Fruit fly (Drosophila melanogaster) S2 (cell line): ENCODE data around the gene CG13364.

ENCODE experiments used
- CG8478 ChIP-seq: fragments of >200 bp; optimal IDR thresholded peaks from 2 replicates; lab custom pipeline; 2018
- CTCF ChIP-seq, 2 experiments: fragments of >200 bp; optimal IDR thresholded peaks; 2 replicates each; lab custom pipeline; 2018

Gene CG13364

DNA sequence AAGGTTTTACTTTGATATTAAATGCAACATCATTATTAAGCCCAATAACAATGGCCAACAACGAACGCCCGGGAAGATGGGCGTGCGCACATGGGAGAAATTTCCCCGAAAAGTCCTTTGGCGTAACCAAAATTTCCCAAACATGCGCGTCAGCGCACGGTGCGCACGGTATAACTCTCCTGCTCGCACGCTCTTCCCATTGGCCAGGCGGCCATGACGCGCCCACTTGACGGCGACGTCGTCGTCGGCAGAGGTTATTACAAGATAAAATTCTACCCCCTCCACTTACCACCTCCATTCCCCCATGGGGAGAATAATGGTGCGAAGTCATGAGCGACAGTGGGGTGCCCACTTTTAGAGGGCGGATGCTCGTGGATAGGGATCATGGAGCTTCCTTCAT is 36.1 kb downstream of the CG13364 start:
- TF ChIP-seq CG8478 (no peak), CTCF (optimal IDR thresholded peaks at IDR 0.05; lab: Kevin White, UChicago) (no peak)

DNA sequence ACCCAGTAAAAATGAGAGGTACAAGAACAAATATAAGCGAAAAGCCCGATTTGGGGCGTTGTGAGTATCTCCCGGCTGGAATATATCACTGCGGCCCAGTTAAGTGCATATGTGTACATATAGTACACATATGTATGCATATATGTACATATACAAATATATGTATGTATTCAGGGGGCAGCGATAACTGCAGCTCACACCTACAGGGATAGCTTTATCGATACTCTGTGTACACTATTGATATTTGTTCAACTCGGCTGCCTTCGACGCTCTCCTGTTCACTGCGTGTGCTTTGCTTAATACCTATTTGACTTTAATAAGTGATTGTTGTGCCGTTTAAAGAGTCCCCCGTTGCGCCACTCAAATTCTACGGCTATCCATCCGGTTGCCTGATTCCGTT is 43.2 kb downstream of the CG13364 start, which contains the start of gene vnd:
Gene vnd (plus strand): TSS at position 297 of the 400 bp plus-strand sequence.
- TF ChIP-seq CG8478 (no peak), CTCF (optimal IDR thresholded peaks at IDR 0.05; lab: Kevin White, UChicago) (no peak)

DNA sequence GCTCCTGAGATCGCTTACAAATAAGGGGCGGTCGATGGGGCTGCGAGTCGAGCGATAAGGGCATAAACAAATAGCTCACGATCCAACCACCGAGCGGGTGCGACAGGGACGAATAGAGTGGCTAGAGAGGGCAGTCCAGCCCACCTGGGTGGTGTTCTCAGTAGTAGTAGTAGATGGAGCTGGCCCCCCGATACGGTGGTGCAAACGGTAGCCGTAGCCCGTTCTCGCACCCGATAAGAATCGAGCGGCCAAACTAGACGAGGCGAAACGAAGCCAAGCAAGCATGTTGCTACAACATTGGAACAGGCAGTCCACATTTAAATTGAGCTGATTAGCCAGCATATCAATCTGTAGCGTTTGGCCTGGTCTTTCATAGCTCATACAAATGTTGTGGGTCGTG is 44.4 kb downstream of the CG13364 start:
- TF ChIP-seq CTCF (optimal IDR thresholded peaks at IDR 0.05; lab: Kevin White, UChicago) (no peak), CG8478 (no peak)
